Worm (Caenorhabditis elegans): Measurements from ENCODE around the gene C25E10.7.

ce11 chrV:9078815-9079525 lies 28.0 kb upstream of the C25E10.7 start:
- TF ChIP-seq hmg-1.1 (GFP tag; IDR thresholded peaks at IDR 0.05) (no peak), lir-3 (tag; optimal IDR thresholded peaks at IDR 0.05) (no peak), F49E8.2 (tag; optimal IDR thresholded peaks at IDR 0.05; ENCODE audit: borderline replicate concordance) (no peak), lsy-2 (tag; optimal IDR thresholded peaks at IDR 0.05) (no peak), ceh-82 (tag; optimal IDR thresholded peaks at IDR 0.05) (no peak), unc-39 (tag; optimal IDR thresholded peaks at IDR 0.05) (no peak), nhr-76 (tag; optimal IDR thresholded peaks at IDR 0.05) (no peak), egl-27 (tag; optimal IDR thresholded peaks at IDR 0.05) (no peak), zag-1 (tag; optimal IDR thresholded peaks at IDR 0.05) (no peak)

Data from whole organism, L4 larva.